Fruit fly (Drosophila melanogaster): ENCODE measurements around the gene CG14232.
A peak's percentile ranks its signal among the peaks of the same experiment; 100 is the strongest.

The CG14232 gene

DNA sequence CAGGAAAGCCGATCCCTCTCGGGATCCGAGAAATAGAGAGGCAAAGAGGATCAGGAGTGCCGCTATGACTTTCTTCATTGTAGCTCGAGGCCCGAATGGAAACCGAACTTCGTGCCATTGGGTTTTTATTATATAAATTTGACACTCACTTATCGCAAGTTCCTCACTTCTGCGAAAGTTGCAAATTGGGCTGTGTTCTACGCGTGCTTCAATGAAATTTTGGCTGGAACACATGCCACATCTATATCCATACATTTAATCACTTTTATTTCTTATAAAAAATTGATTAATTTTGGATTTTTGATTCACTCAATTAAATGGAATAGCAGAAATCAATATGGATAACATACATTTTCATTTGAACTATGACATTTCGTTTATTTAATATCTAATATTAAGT lies 15.2 kb downstream of the CG14232 start, which contains the start of gene CG14227:
CG14227 (minus strand) TSS at position 101 of the 400 bp plus-strand sequence.
- TF ChIP-seq jim (GFP tag; optimal IDR thresholded peaks at IDR 0.05) (no peak), CG32264 (GFP tag; optimal IDR thresholded peaks at IDR 0.05) (no peak), Hnf4 (GFP tag; optimal IDR thresholded peaks at IDR 0.05) (no peak), Dfd (GFP tag; optimal IDR thresholded peaks at IDR 0.05) (no peak), HLH106 (tag; optimal IDR thresholded peaks at IDR 0.05) (no peak), woc (GFP tag; optimal IDR thresholded peaks at IDR 0.05) (no peak), usp (GFP tag; optimal IDR thresholded peaks at IDR 0.05) (no peak)

- TF ChIP-seq Dfd (GFP tag; optimal IDR thresholded peaks at IDR 0.05), result no peak
- no peak for TF ChIP-seq N (GFP tag; optimal IDR thresholded peaks at IDR 0.05)
- TF ChIP-seq CrebA (GFP tag; optimal IDR thresholded peaks at IDR 0.05; ENCODE audit: borderline replicate concordance), result no peak
Observed at dm6 chrX:19684048-19684447, 20.0 kb downstream of the CG14232 start.

dm6 chrX:19683040-19683875 lies 20.8 kb downstream of the CG14232 start, which contains the start of the genes dome and Ubqn:
Gene dome (minus strand): TSS chrX:19683518.
Gene Ubqn (plus strand): TSS chrX:19683808.
- peak; percentile 16 for TF ChIP-seq HLH106 (tag; optimal IDR thresholded peaks at IDR 0.05)
- TF ChIP-seq CrebA (GFP tag; optimal IDR thresholded peaks at IDR 0.05; ENCODE audit: borderline replicate concordance), result no peak
- no peak for TF ChIP-seq tai (GFP tag; optimal IDR thresholded peaks at IDR 0.05)
- no peak for TF ChIP-seq sv (GFP tag; optimal IDR thresholded peaks at IDR 0.05)
- peak; percentile 30 for TF ChIP-seq fru (GFP tag; optimal IDR thresholded peaks at IDR 0.05)
- TF ChIP-seq N (GFP tag; optimal IDR thresholded peaks at IDR 0.05), result peak; percentile 38
- no peak for TF ChIP-seq Vsx2 (GFP tag; optimal IDR thresholded peaks at IDR 0.05; ENCODE audit: partially characterized antibody)
- TF ChIP-seq GATAd (GFP tag; optimal IDR thresholded peaks at IDR 0.05), result no peak
- TF ChIP-seq dmrt93B (GFP tag; optimal IDR thresholded peaks at IDR 0.05), result no peak
- no peak for TF ChIP-seq Hnf4 (GFP tag; optimal IDR thresholded peaks at IDR 0.05)
- peak; percentile 86 to 97 for TF ChIP-seq dl (GFP tag; optimal IDR thresholded peaks at IDR 0.05; ENCODE audit: insufficient read depth in 1 of 2, partially characterized antibody in 2 of 2)
- no peak for TF ChIP-seq ey (GFP tag; optimal IDR thresholded peaks at IDR 0.05)
- TF ChIP-seq Myc (optimal IDR thresholded peaks at IDR 0.05), result no peak
- TF ChIP-seq usp (GFP tag; optimal IDR thresholded peaks at IDR 0.05), result no peak
- peak; percentile 27 for TF ChIP-seq Sp1 (GFP tag; optimal IDR thresholded peaks at IDR 0.05)
- TF ChIP-seq Dif (GFP tag; optimal IDR thresholded peaks at IDR 0.05; ENCODE audit: partially characterized antibody), result peak; percentile 96
- no peak for TF ChIP-seq sage (GFP tag; optimal IDR thresholded peaks at IDR 0.05)
- TF ChIP-seq CG9705 (GFP tag; optimal IDR thresholded peaks at IDR 0.05), result peak; percentile 23
- no peak for TF ChIP-seq psq (GFP tag; optimal IDR thresholded peaks at IDR 0.05)
- no peak for TF ChIP-seq jim (GFP tag; optimal IDR thresholded peaks at IDR 0.05)
- TF ChIP-seq brk (GFP tag; optimal IDR thresholded peaks at IDR 0.05), result no peak
- peak; percentile 29 for TF ChIP-seq h (GFP tag; optimal IDR thresholded peaks at IDR 0.05)
- TF ChIP-seq Dfd (GFP tag; optimal IDR thresholded peaks at IDR 0.05), result no peak
- no peak for TF ChIP-seq Hr83 (GFP tag; optimal IDR thresholded peaks at IDR 0.05; ENCODE audit: poor library complexity, severe bottlenecking)
- no peak for TF ChIP-seq Jra (GFP tag; optimal IDR thresholded peaks at IDR 0.05)
- no peak for TF ChIP-seq Mio (GFP tag; optimal IDR thresholded peaks at IDR 0.05)
- peak; percentile 8 for TF ChIP-seq br (GFP tag; optimal IDR thresholded peaks at IDR 0.05)
- TF ChIP-seq foxo (GFP tag; optimal IDR thresholded peaks at IDR 0.05), result peak in 1 of 2 experiments; percentile 2
- no peak for TF ChIP-seq Abd-B (GFP tag; optimal IDR thresholded peaks at IDR 0.05)
- TF ChIP-seq OdsH (GFP tag; optimal IDR thresholded peaks at IDR 0.05), result no peak
- TF ChIP-seq Hr78 (GFP tag; optimal IDR thresholded peaks at IDR 0.05), result no peak
- no peak for TF ChIP-seq dsf (GFP tag; optimal IDR thresholded peaks at IDR 0.05; ENCODE audit: borderline replicate concordance)
- peak; percentile 21 for TF ChIP-seq rgr (GFP tag; optimal IDR thresholded peaks at IDR 0.05)
- TF ChIP-seq Rel (GFP tag; optimal IDR thresholded peaks at IDR 0.05), result no peak
- peak; percentile 4 for TF ChIP-seq Rel (tag; optimal IDR thresholded peaks at IDR 0.05)
- no peak for TF ChIP-seq lola (GFP tag; optimal IDR thresholded peaks at IDR 0.05)
- TF ChIP-seq woc (GFP tag; optimal IDR thresholded peaks at IDR 0.05), result peak; percentile 1
- TF ChIP-seq pan (optimal IDR thresholded peaks at IDR 0.05), result no peak
- no peak for TF ChIP-seq CG32264 (GFP tag; optimal IDR thresholded peaks at IDR 0.05)

All from whole organism, wandering third instar larva.